Fruit fly (Drosophila melanogaster) whole organism, embryonic: ENCODE results near the gene NaPi-III.
A peak's percentile ranks its signal among the peaks of the same experiment; 100 is the strongest.

Experiments used
- Bdp1 ChIP-seq: fragments of 200-800 bp; sonication (Bioruptor generic); optimal IDR thresholded peaks from 3 replicates; lab custom pipeline; 2016; ENCODE audit warnings: missing biosample characterization, missing genetic modification characterization
- CG10366 ChIP-seq: fragments of 200-800 bp; sonication (Bioruptor generic); IDR thresholded peaks from 2 replicates; pipeline ENCODE4 v1.3.6; 2022; ENCODE audit warnings: missing biosample characterization, missing genetic modification characterization
- CG10462 ChIP-seq: fragments of 200-800 bp; sonication (Bioruptor generic); optimal IDR thresholded peaks from 2 replicates; lab custom pipeline; 2016; ENCODE audit warnings: missing biosample characterization, missing genetic modification characterization
- CG11247 ChIP-seq: fragments of 200-800 bp; sonication (Bioruptor generic); IDR thresholded peaks from 2 replicates; pipeline ENCODE4 v1.3.6; 2022; ENCODE audit warnings: missing biosample characterization, missing genetic modification characterization
- CG11723 ChIP-seq: fragments of 200-800 bp; sonication (Bioruptor generic); optimal IDR thresholded peaks from 2 replicates; lab custom pipeline; 2017; ENCODE audit warnings: missing biosample characterization, mild to moderate bottlenecking, missing genetic modification characterization
- CG12104 ChIP-seq: fragments of 200-800 bp; sonication (Bioruptor generic); optimal IDR thresholded peaks from 3 replicates; lab custom pipeline; 2016; ENCODE audit warnings: missing biosample characterization, missing genetic modification characterization
- CG14860 ChIP-seq: fragments of 200-800 bp; sonication (Bioruptor generic); IDR thresholded peaks from 3 replicates; pipeline ENCODE4 v1.3.6; 2022; ENCODE audit warnings: missing biosample characterization, missing genetic modification characterization; ENCODE audit not compliant: partially characterized antibody
- CG15269 ChIP-seq: fragments of 200-800 bp; sonication (Bioruptor generic); optimal IDR thresholded peaks from 2 replicates; lab custom pipeline; 2018; ENCODE audit warnings: missing biosample characterization, mild to moderate bottlenecking, missing genetic modification characterization, moderate library complexity
- CG15479 ChIP-seq: fragments of 200-800 bp; sonication (Bioruptor generic); optimal IDR thresholded peaks from 3 replicates; lab custom pipeline; 2019; ENCODE audit warnings: missing biosample characterization, mild to moderate bottlenecking, missing genetic modification characterization, moderate library complexity
- CG17186 ChIP-seq: fragments of 200-800 bp; sonication (Bioruptor generic); optimal IDR thresholded peaks from 3 replicates; lab custom pipeline; 2017; ENCODE audit warnings: missing biosample characterization, missing genetic modification reagents, missing genetic modification characterization
- CG17568 ChIP-seq: fragments of 200-800 bp; sonication (Bioruptor generic); optimal IDR thresholded peaks from 2 replicates; lab custom pipeline; 2018; ENCODE audit warnings: missing biosample characterization, mild to moderate bottlenecking, missing genetic modification characterization, moderate library complexity
- CG17612 ChIP-seq: fragments of 200-800 bp; sonication (Bioruptor generic); IDR thresholded peaks from 2 replicates; pipeline ENCODE4 v1.3.6; 2022; ENCODE audit warnings: missing biosample characterization, missing genetic modification characterization
- CG2120 ChIP-seq: fragments of 200-800 bp; sonication (Bioruptor generic); optimal IDR thresholded peaks from 3 replicates; lab custom pipeline; 2016; ENCODE audit warnings: missing biosample characterization, missing genetic modification characterization
- CG32532 ChIP-seq: fragments of 200-800 bp; sonication (Bioruptor generic); IDR thresholded peaks from 2 replicates; pipeline ENCODE4 v1.3.6; 2022; ENCODE audit warnings: missing biosample characterization, missing genetic modification characterization
- CG32772 ChIP-seq: fragments of 200-800 bp; sonication (Bioruptor generic); IDR thresholded peaks from 2 replicates; pipeline ENCODE4 v1.3.6; 2022; ENCODE audit warnings: missing biosample characterization, missing genetic modification characterization
- CG33557 ChIP-seq: fragments of 200-800 bp; sonication (Bioruptor generic); optimal IDR thresholded peaks from 2 replicates; lab custom pipeline; 2019; ENCODE audit warnings: missing biosample characterization, mild to moderate bottlenecking, missing genetic modification characterization, moderate library complexity
- CG34422 ChIP-seq: fragments of 200-800 bp; sonication (Bioruptor generic); IDR thresholded peaks from 3 replicates; pipeline ENCODE4 v1.3.6; 2022; ENCODE audit warnings: missing biosample characterization, missing genetic modification characterization
- CG3847 ChIP-seq: fragments of 200-800 bp; sonication (Bioruptor generic); IDR thresholded peaks from 2 replicates; pipeline ENCODE4 v1.3.6; 2022; ENCODE audit warnings: missing biosample characterization, missing genetic modification characterization
- CG4617 ChIP-seq: fragments of 200-800 bp; sonication (Bioruptor generic); optimal IDR thresholded peaks from 3 replicates; lab custom pipeline; 2016; ENCODE audit warnings: missing biosample characterization, missing genetic modification characterization, borderline replicate concordance
- CG6689 ChIP-seq: fragments of 200-800 bp; sonication (Bioruptor generic); IDR thresholded peaks from 2 replicates; pipeline ENCODE4 v1.3.6; 2022; ENCODE audit warnings: missing biosample characterization, missing genetic modification characterization
- CG6791 ChIP-seq: fragments of 200-800 bp; sonication (Bioruptor generic); IDR thresholded peaks from 3 replicates; pipeline ENCODE4 v1.3.6; 2022; ENCODE audit warnings: missing biosample characterization, missing genetic modification characterization; ENCODE audit not compliant: partially characterized antibody
- CG8388 ChIP-seq: fragments of 200-800 bp; sonication (Bioruptor generic); optimal IDR thresholded peaks from 2 replicates; lab custom pipeline; 2019; ENCODE audit warnings: missing biosample characterization, mild to moderate bottlenecking, missing genetic modification characterization, moderate library complexity
- CG9876 ChIP-seq: fragments of 200-800 bp; sonication (Bioruptor generic); optimal IDR thresholded peaks from 2 replicates; lab custom pipeline; 2016; ENCODE audit warnings: missing biosample characterization, missing genetic modification characterization
- Dref ChIP-seq: fragments of 200-800 bp; sonication (Bioruptor generic); IDR thresholded peaks from 2 replicates; pipeline ENCODE4 v1.3.6; 2022; ENCODE audit warnings: missing biosample characterization, missing genetic modification characterization
- GATAe ChIP-seq: fragments of 200-800 bp; sonication (Bioruptor generic); conservative IDR thresholded peaks from 2 replicates; pipeline ENCODE4 v1.3.6; 2022; ENCODE audit warnings: missing biosample characterization, missing genetic modification characterization
- NC2α ChIP-seq: fragments of 200-800 bp; sonication (Bioruptor generic); optimal IDR thresholded peaks from 2 replicates; lab custom pipeline; 2016; ENCODE audit warnings: missing biosample characterization, missing genetic modification characterization
- Nf-YC ChIP-seq: fragments of 200-800 bp; optimal IDR thresholded peaks from 3 replicates; lab custom pipeline; 2019; ENCODE audit warnings: missing biosample characterization, mild to moderate bottlenecking, missing genetic modification characterization, moderate library complexity
- Poxn ChIP-seq: fragments of 200-800 bp; sonication (Bioruptor generic); IDR thresholded peaks from 2 replicates; pipeline ENCODE4 v1.3.6; 2022; ENCODE audit warnings: missing biosample characterization, missing genetic modification characterization
- Xrp1 ChIP-seq: fragments of 200-800 bp; sonication (Bioruptor generic); IDR thresholded peaks from 2 replicates; pipeline ENCODE4 v1.3.6; 2022; ENCODE audit warnings: missing biosample characterization, missing genetic modification characterization
- ato ChIP-seq: fragments of 200-800 bp; sonication (Bioruptor generic); IDR thresholded peaks from 2 replicates; pipeline ENCODE4 v1.3.6; 2022; ENCODE audit warnings: missing biosample characterization, missing genetic modification characterization; ENCODE audit not compliant: partially characterized antibody
- chn ChIP-seq: fragments of 200-800 bp; sonication (Bioruptor generic); optimal IDR thresholded peaks from 2 replicates; lab custom pipeline; 2016; ENCODE audit warnings: missing biosample characterization, missing genetic modification characterization
- ems ChIP-seq: fragments of 200-800 bp; sonication (Bioruptor generic); optimal IDR thresholded peaks from 3 replicates; lab custom pipeline; 2016; ENCODE audit warnings: missing biosample characterization, missing genetic modification characterization
- fd3F ChIP-seq: fragments of 200-800 bp; sonication (Bioruptor generic); optimal IDR thresholded peaks from 2 replicates; lab custom pipeline; 2018; ENCODE audit warnings: missing biosample characterization, mild to moderate bottlenecking, missing genetic modification characterization, moderate library complexity
- fd96Cb ChIP-seq: fragments of 200-800 bp; sonication (Bioruptor generic); optimal IDR thresholded peaks from 2 replicates; lab custom pipeline; 2018; ENCODE audit warnings: missing biosample characterization, mild to moderate bottlenecking, missing genetic modification characterization, moderate library complexity
- ftz-f1 ChIP-seq: fragments of 200-800 bp; sonication (Bioruptor generic); optimal IDR thresholded peaks from 2 replicates; lab custom pipeline; 2016; ENCODE audit warnings: missing biosample characterization, missing genetic modification characterization
- gro ChIP-seq: fragments of 200-800 bp; sonication (Bioruptor generic); optimal IDR thresholded peaks from 2 replicates; lab custom pipeline; 2016; ENCODE audit warnings: missing biosample characterization, missing genetic modification characterization
- ind ChIP-seq: fragments of 200-800 bp; sonication (Bioruptor generic); optimal IDR thresholded peaks from 3 replicates; lab custom pipeline; 2016; ENCODE audit warnings: missing biosample characterization, missing genetic modification characterization
- jigr1 ChIP-seq: fragments of 200-800 bp; sonication (Bioruptor generic); IDR thresholded peaks from 3 replicates; pipeline ENCODE4 v1.3.6; 2022; ENCODE audit warnings: missing biosample characterization, missing genetic modification characterization
- kah ChIP-seq: fragments of 200-800 bp; sonication (Bioruptor generic); optimal IDR thresholded peaks from 2 replicates; lab custom pipeline; 2018; ENCODE audit warnings: missing biosample characterization, mild to moderate bottlenecking, missing genetic modification characterization
- mam ChIP-seq: fragments of 200-800 bp; sonication (Bioruptor generic); optimal IDR thresholded peaks from 3 replicates; lab custom pipeline; 2016; ENCODE audit warnings: missing biosample characterization, missing genetic modification characterization
- oc ChIP-seq: fragments of 200-800 bp; sonication (Bioruptor generic); optimal IDR thresholded peaks from 2 replicates; lab custom pipeline; 2018; ENCODE audit warnings: missing biosample characterization, mild to moderate bottlenecking, missing genetic modification characterization, moderate library complexity
- pum ChIP-seq: fragments of 200-800 bp; sonication (Bioruptor generic); optimal IDR thresholded peaks from 2 replicates; lab custom pipeline; 2016; ENCODE audit warnings: missing biosample characterization, missing genetic modification characterization
- pzg ChIP-seq: fragments of 200-800 bp; sonication (Bioruptor generic); optimal IDR thresholded peaks from 3 replicates; lab custom pipeline; 2018; ENCODE audit warnings: missing biosample characterization, mild to moderate bottlenecking, missing genetic modification characterization, moderate library complexity
- schlank ChIP-seq: fragments of 200-800 bp; sonication (Bioruptor generic); optimal IDR thresholded peaks from 2 replicates; lab custom pipeline; 2018; ENCODE audit warnings: missing biosample characterization, mild to moderate bottlenecking, missing genetic modification characterization
- sens ChIP-seq: fragments of 200-800 bp; sonication (Bioruptor generic); peaks from one replicate; lab custom pipeline; 2016; ENCODE audit warnings: missing biosample characterization, missing genetic modification characterization
- shn ChIP-seq: fragments of 200-800 bp; sonication (Bioruptor generic); optimal IDR thresholded peaks from 3 replicates; lab custom pipeline; 2016; ENCODE audit warnings: missing biosample characterization, missing genetic modification characterization
- so ChIP-seq: fragments of 200-800 bp; sonication (Bioruptor generic); IDR thresholded peaks from 3 replicates; pipeline ENCODE4 v1.3.6; 2022; ENCODE audit warnings: missing biosample characterization, missing genetic modification characterization
- sob ChIP-seq: fragments of 200-800 bp; sonication (Bioruptor generic); IDR thresholded peaks from 2 replicates; pipeline ENCODE4 v1.3.6; 2022; ENCODE audit warnings: missing biosample characterization, missing genetic modification characterization
- unpg ChIP-seq: fragments of 200-800 bp; sonication (Bioruptor generic); optimal IDR thresholded peaks from 3 replicates; lab custom pipeline; 2018; ENCODE audit warnings: missing biosample characterization, mild to moderate bottlenecking, missing genetic modification characterization, moderate library complexity
- wor ChIP-seq: fragments of 200-800 bp; sonication (Bioruptor generic); IDR thresholded peaks from 2 replicates; pipeline ENCODE4 v1.3.6; 2022; ENCODE audit warnings: missing biosample characterization, missing genetic modification characterization

Gene NaPi-III

DNA sequence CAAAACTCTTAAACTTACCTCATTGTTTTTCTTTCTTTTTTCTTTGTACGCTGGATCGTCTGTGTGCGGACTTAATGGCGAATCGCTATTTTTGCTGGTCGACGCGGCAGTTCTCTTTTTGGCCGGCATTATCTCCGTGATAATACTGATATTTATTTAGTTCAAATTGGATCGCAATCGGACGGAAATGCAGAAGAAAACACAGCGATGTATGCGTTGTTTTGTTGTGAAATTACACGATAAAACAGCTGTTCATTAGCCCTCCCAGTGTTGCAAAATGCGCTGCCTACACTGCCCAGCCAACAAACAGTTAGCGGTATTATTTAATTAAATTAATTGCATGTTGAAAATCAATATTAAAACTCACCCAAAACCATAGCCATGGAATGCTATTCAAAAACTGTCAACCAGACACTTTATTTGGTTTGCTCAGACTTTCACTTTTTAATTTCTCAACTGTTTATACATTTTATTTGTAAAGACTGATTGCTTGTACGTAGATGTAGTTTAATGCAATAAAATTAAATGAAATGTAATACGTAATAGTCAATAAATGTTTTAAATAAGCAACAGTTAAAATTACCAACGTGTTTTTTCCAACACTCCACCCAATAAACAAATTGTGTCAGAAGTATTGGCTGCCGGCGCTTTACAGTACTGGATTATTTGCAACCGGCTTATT, 25.0 kb upstream of the NaPi-III start, which contains the start of the genes Irbp18 and APP-BP1 (continued):
- TF ChIP-seq Bdp1 (GFP tag; lab: Kevin White, UChicago), result peak; percentile 90
- peak; percentile 93 for TF ChIP-seq CG4617 (GFP tag; lab: Kevin White, UChicago)
- peak; percentile 50 for TF ChIP-seq Poxn (GFP tag; lab: Robert Waterston, UW)
- TF ChIP-seq CG12104 (GFP tag; lab: Kevin White, UChicago), result peak; percentile 95
- TF ChIP-seq kah, result peak; percentile 68
- peak; percentile 89 for TF ChIP-seq fd96Cb
- peak; percentile 72 for TF ChIP-seq CG17612 (GFP tag; lab: Robert Waterston, UW)
- peak; percentile 84 for TF ChIP-seq CG9876
- TF ChIP-seq jigr1 (GFP tag; lab: Robert Waterston, UW), result peak; percentile 54; the same call in 1 of the 3 replicates
- TF ChIP-seq CG6689 (GFP tag; lab: Robert Waterston, UW), result peak; percentile 91
- TF ChIP-seq CG3847 (GFP tag; lab: Robert Waterston, UW), result peak; percentile 89
- TF ChIP-seq CG6791 (GFP tag; lab: Robert Waterston, UW), result no peak; the same call in 2 of the 3 replicates
- peak; percentile 91 for TF ChIP-seq CG8388
- peak; percentile 97 for TF ChIP-seq CG2120 (GFP tag; lab: Kevin White, UChicago)
- TF ChIP-seq CG17186 (GFP tag; lab: Kevin White, UChicago), result peak; percentile 87
- TF ChIP-seq Dref (GFP tag; lab: Robert Waterston, UW), result no peak
- peak; percentile 96 for TF ChIP-seq mam
- TF ChIP-seq chn (GFP tag; lab: Kevin White, UChicago), result peak; percentile 96
- TF ChIP-seq CG17568 (GFP tag; lab: Kevin White, UChicago), result peak; percentile 87
- peak; percentile 73 for TF ChIP-seq wor (GFP tag; lab: Robert Waterston, UW)
- peak; percentile 87 for TF ChIP-seq CG34422 (GFP tag; lab: Robert Waterston, UW)
- peak; percentile 93 for TF ChIP-seq pum (GFP tag; lab: Kevin White, UChicago)
- peak; percentile 73 for TF ChIP-seq CG15479
- TF ChIP-seq gro, result peak; percentile 96
- peak; percentile 93 for TF ChIP-seq unpg (GFP tag; lab: Kevin White, UChicago)
- peak; percentile 91 for TF ChIP-seq so (GFP tag; lab: Robert Waterston, UW)
- peak; percentile 53 for TF ChIP-seq pzg
- TF ChIP-seq CG14860 (GFP tag; lab: Robert Waterston, UW), result no peak
- peak; percentile 76 for TF ChIP-seq oc (tag; lab: Kevin White, UChicago)
- peak; percentile 96 for TF ChIP-seq ems
- TF ChIP-seq schlank (tag; lab: Kevin White, UChicago), result peak; percentile 90
- TF ChIP-seq CG15269 (tag; lab: Kevin White, UChicago), result peak; percentile 93
- TF ChIP-seq CG10462 (GFP tag; lab: Kevin White, UChicago), result peak; percentile 87
- peak; percentile 84 for TF ChIP-seq CG10366 (GFP tag; lab: Robert Waterston, UW)
- TF ChIP-seq ind (GFP tag; lab: Kevin White, UChicago), result peak; percentile 95
- peak; percentile 82 for TF ChIP-seq CG33557 (GFP tag; lab: Kevin White, UChicago)
- TF ChIP-seq fd3F, result peak; percentile 91
- TF ChIP-seq NC2α (GFP tag; lab: Kevin White, UChicago), result peak; percentile 84
- no peak for TF ChIP-seq ato (GFP tag; lab: Robert Waterston, UW)
- TF ChIP-seq Xrp1 (GFP tag; lab: Robert Waterston, UW), result peak; percentile 93
- TF ChIP-seq CG11247, result peak; percentile 88
- peak; percentile 16 for TF ChIP-seq ftz-f1 (GFP tag; lab: Kevin White, UChicago)
- TF ChIP-seq Nf-YC (tag; lab: Kevin White, UChicago), result peak; percentile 82
- TF ChIP-seq CG11723, result peak; percentile 88
- TF ChIP-seq CG32532 (GFP tag; lab: Robert Waterston, UW), result peak; percentile 89
- TF ChIP-seq GATAe, result no peak; the same call in 1 of the 2 replicates
- peak; percentile 99 for TF ChIP-seq sens (GFP tag; lab: Kevin White, UChicago)
- TF ChIP-seq CG32772 (GFP tag; lab: Robert Waterston, UW), result peak; percentile 86
- peak; percentile 92 for TF ChIP-seq sob (GFP tag; lab: Robert Waterston, UW)
- TF ChIP-seq shn (GFP tag; lab: Kevin White, UChicago), result peak; percentile 90
